Fruit fly (Drosophila melanogaster) whole organism, prepupa: ENCODE measurements around the gene CG5541.

Experiments
- Blimp-1 ChIP-seq: fragments of 200-800 bp; sonication (Bioruptor generic); optimal IDR thresholded peaks from 3 replicates; lab custom pipeline; 2017; ENCODE audit warnings: missing biosample characterization, missing genetic modification characterization, mild to moderate bottlenecking, moderate library complexity, missing genetic modification reagents
- CG10631 ChIP-seq: fragments of 200-800 bp; sonication (Bioruptor generic); optimal IDR thresholded peaks from 2 replicates; lab custom pipeline; 2016; ENCODE audit warnings: missing biosample characterization, missing genetic modification characterization
- CG10669 ChIP-seq: fragments of 200-800 bp; sonication (Bioruptor generic); optimal IDR thresholded peaks from 3 replicates; lab custom pipeline; 2018; ENCODE audit warnings: missing biosample characterization, mild to moderate bottlenecking, missing genetic modification characterization, moderate library complexity
- CG11294 ChIP-seq: fragments of 200-800 bp; sonication (Bioruptor generic); IDR thresholded peaks from 2 replicates; pipeline ENCODE4 v1.3.6; 2022; ENCODE audit warnings: missing biosample characterization, missing genetic modification characterization
- CG11762 ChIP-seq: fragments of 200-800 bp; sonication (Bioruptor generic); optimal IDR thresholded peaks from 3 replicates; lab custom pipeline; 2016; ENCODE audit warnings: missing biosample characterization, missing genetic modification characterization; ENCODE audit not compliant: insufficient read depth
- CG16779 ChIP-seq: fragments of 200-800 bp; sonication (Bioruptor generic); optimal IDR thresholded peaks from 3 replicates; lab custom pipeline; 2017; ENCODE audit warnings: missing biosample characterization, mild to moderate bottlenecking, missing genetic modification characterization
- CG3032 ChIP-seq: fragments of 200-800 bp; optimal IDR thresholded peaks from 2 replicates; lab custom pipeline; 2019; ENCODE audit warnings: missing biosample characterization, mild to moderate bottlenecking, missing genetic modification characterization, moderate library complexity
- CG31627 ChIP-seq: fragments of 200-800 bp; sonication (Bioruptor generic); optimal IDR thresholded peaks from 3 replicates; lab custom pipeline; 2016; ENCODE audit warnings: missing biosample characterization, missing genetic modification characterization
- CG32006 ChIP-seq: fragments of 200-800 bp; sonication (Bioruptor generic); optimal IDR thresholded peaks from 3 replicates; lab custom pipeline; 2017; ENCODE audit warnings: missing biosample characterization, mild to moderate bottlenecking, missing genetic modification characterization
- CG34406 ChIP-seq: fragments of 200-800 bp; sonication (Bioruptor generic); optimal IDR thresholded peaks from 3 replicates; lab custom pipeline; 2016; ENCODE audit warnings: missing biosample characterization, missing genetic modification characterization
- CG4318 ChIP-seq: fragments of 200-800 bp; sonication (Bioruptor generic); optimal IDR thresholded peaks from 3 replicates; lab custom pipeline; 2017; ENCODE audit warnings: missing biosample characterization, mild to moderate bottlenecking, missing genetic modification characterization
- CG6163 ChIP-seq: fragments of 200-800 bp; sonication (Bioruptor generic); IDR thresholded peaks from 3 replicates; pipeline ENCODE4 v1.3.6; 2022; ENCODE audit warnings: missing biosample characterization, missing genetic modification characterization
- CG6276 ChIP-seq: fragments of 200-800 bp; sonication (Bioruptor generic); optimal IDR thresholded peaks from 2 replicates; lab custom pipeline; 2017; ENCODE audit warnings: missing biosample characterization, mild to moderate bottlenecking, missing genetic modification characterization
- CG6808 ChIP-seq: fragments of 200-800 bp; sonication (Bioruptor generic); optimal IDR thresholded peaks from 3 replicates; lab custom pipeline; 2017; ENCODE audit warnings: missing biosample characterization, missing genetic modification characterization, mild to moderate bottlenecking, moderate library complexity, missing genetic modification reagents
- CG6854 ChIP-seq: fragments of 200-800 bp; sonication (Bioruptor generic); optimal IDR thresholded peaks from 2 replicates; lab custom pipeline; 2017; ENCODE audit warnings: missing biosample characterization, mild to moderate bottlenecking, missing genetic modification characterization
- CG7368 ChIP-seq: fragments of 200-800 bp; sonication (Bioruptor generic); optimal IDR thresholded peaks from 3 replicates; lab custom pipeline; 2016; ENCODE audit warnings: missing biosample characterization, missing genetic modification characterization
- CG8119 ChIP-seq: fragments of 200-800 bp; sonication (Bioruptor generic); IDR thresholded peaks from 3 replicates; pipeline ENCODE4 v1.3.6; 2022; ENCODE audit warnings: missing biosample characterization, missing genetic modification characterization
- CG8319 ChIP-seq: fragments of 200-800 bp; sonication (Bioruptor generic); optimal IDR thresholded peaks from 3 replicates; lab custom pipeline; 2016; ENCODE audit warnings: missing biosample characterization, missing genetic modification characterization
- CG8632 ChIP-seq: fragments of 200-800 bp; sonication (Bioruptor generic); optimal IDR thresholded peaks from 3 replicates; lab custom pipeline; 2016; ENCODE audit warnings: missing biosample characterization, missing genetic modification characterization
- Eip75B ChIP-seq: fragments of 200-800 bp; sonication (Bioruptor generic); optimal IDR thresholded peaks from 3 replicates; lab custom pipeline; 2016; ENCODE audit warnings: missing biosample characterization, missing genetic modification characterization
- Eip93F ChIP-seq: fragments of 200-800 bp; sonication (Bioruptor generic); optimal IDR thresholded peaks from 2 replicates; lab custom pipeline; 2016; ENCODE audit warnings: missing biosample characterization, mild to moderate bottlenecking, missing genetic modification characterization
- Ets21C ChIP-seq: fragments of 200-800 bp; sonication (Bioruptor generic); optimal IDR thresholded peaks from 3 replicates; lab custom pipeline; 2016; ENCODE audit warnings: missing biosample characterization, missing genetic modification characterization
- Ets96B ChIP-seq: fragments of 200-800 bp; optimal IDR thresholded peaks from 2 replicates; lab custom pipeline; 2019; ENCODE audit warnings: missing biosample characterization, mild to moderate bottlenecking, missing genetic modification characterization, moderate library complexity
- Gug ChIP-seq: fragments of 200-800 bp; sonication (Bioruptor generic); IDR thresholded peaks from 2 replicates; pipeline ENCODE4 v1.3.6; 2022; ENCODE audit warnings: missing biosample characterization, missing genetic modification characterization
- Hr39 ChIP-seq: fragments of 200-800 bp; sonication (Bioruptor generic); optimal IDR thresholded peaks from 2 replicates; lab custom pipeline; 2016; ENCODE audit warnings: missing biosample characterization, missing genetic modification characterization
- Lpt ChIP-seq: fragments of 200-800 bp; sonication (Bioruptor generic); optimal IDR thresholded peaks from 3 replicates; lab custom pipeline; 2016; ENCODE audit warnings: missing biosample characterization, missing genetic modification characterization
- OdsH ChIP-seq: fragments of 200-800 bp; sonication (Bioruptor generic); optimal IDR thresholded peaks from 3 replicates; lab custom pipeline; 2016; ENCODE audit warnings: missing biosample characterization, missing genetic modification characterization
- Smox ChIP-seq: fragments of 200-800 bp; sonication (Bioruptor generic); optimal IDR thresholded peaks from 3 replicates; lab custom pipeline; 2016; ENCODE audit warnings: missing biosample characterization, missing genetic modification characterization
- Sox102F ChIP-seq: fragments of 200-800 bp; sonication (Bioruptor generic); optimal IDR thresholded peaks from 2 replicates; lab custom pipeline; 2016; ENCODE audit warnings: missing biosample characterization, mild to moderate bottlenecking, missing genetic modification characterization
- Sox14 ChIP-seq: fragments of 200-800 bp; sonication (Bioruptor generic); optimal IDR thresholded peaks from 3 replicates; lab custom pipeline; 2016; ENCODE audit warnings: missing biosample characterization, missing genetic modification characterization
- Sox15 ChIP-seq: fragments of 200-800 bp; sonication (Bioruptor generic); optimal IDR thresholded peaks from 3 replicates; lab custom pipeline; 2016; ENCODE audit warnings: missing biosample characterization, missing genetic modification characterization
- acj6 ChIP-seq: fragments of 200-800 bp; sonication (Bioruptor generic); optimal IDR thresholded peaks from 3 replicates; lab custom pipeline; 2016; ENCODE audit warnings: missing biosample characterization, missing genetic modification characterization
- cyc ChIP-seq: fragments of 200-800 bp; sonication (Bioruptor generic); optimal IDR thresholded peaks from 3 replicates; lab custom pipeline; 2016; ENCODE audit warnings: missing biosample characterization, missing genetic modification characterization
- dac ChIP-seq: fragments of 200-800 bp; sonication (Bioruptor generic); optimal IDR thresholded peaks from 2 replicates; lab custom pipeline; 2017; ENCODE audit warnings: missing biosample characterization, mild to moderate bottlenecking, missing genetic modification characterization
- dsx ChIP-seq: fragments of 200-800 bp; optimal IDR thresholded peaks from 3 replicates; lab custom pipeline; 2019; ENCODE audit warnings: missing biosample characterization, mild to moderate bottlenecking, missing genetic modification characterization, moderate library complexity; ENCODE audit not compliant: poor library complexity, severe bottlenecking
- eg ChIP-seq: fragments of 200-800 bp; sonication (Bioruptor generic); IDR thresholded peaks from 3 replicates; pipeline ENCODE4 v1.3.6; 2022; ENCODE audit warnings: missing biosample characterization, missing genetic modification characterization
- fd85E ChIP-seq: fragments of 200-800 bp; sonication (Bioruptor generic); optimal IDR thresholded peaks from 3 replicates; lab custom pipeline; 2016; ENCODE audit warnings: missing biosample characterization, missing genetic modification characterization
- fkh ChIP-seq: fragments of 200-800 bp; sonication (Bioruptor generic); optimal IDR thresholded peaks from 3 replicates; lab custom pipeline; 2017; ENCODE audit warnings: missing biosample characterization, mild to moderate bottlenecking, missing genetic modification characterization, moderate library complexity
- lz ChIP-seq: fragments of 200-800 bp; sonication (Bioruptor generic); optimal IDR thresholded peaks from 3 replicates; lab custom pipeline; 2016; ENCODE audit warnings: missing biosample characterization, missing genetic modification characterization
- pdm3 ChIP-seq: fragments of 200-800 bp; sonication (Bioruptor generic); optimal IDR thresholded peaks from 3 replicates; lab custom pipeline; 2016; ENCODE audit warnings: missing biosample characterization, missing genetic modification characterization
- spab ChIP-seq: fragments of 200-800 bp; sonication (Bioruptor generic); optimal IDR thresholded peaks from 2 replicates; lab custom pipeline; 2017; ENCODE audit warnings: missing biosample characterization, mild to moderate bottlenecking, missing genetic modification characterization, missing genetic modification reagents
- ss ChIP-seq, 2 experiments: fragments of 200-800 bp; sonication (Bioruptor generic); optimal IDR thresholded peaks; 2 replicates in 1 of 2; 3 replicates in 1 of 2; lab custom pipeline; 2017 to 2018; ENCODE audit warnings: mild to moderate bottlenecking in 2 of 2, missing biosample characterization in 2 of 2, missing genetic modification characterization in 2 of 2, moderate library complexity in 1 of 2
- svp ChIP-seq: fragments of 200-800 bp; sonication (Bioruptor generic); peaks from one replicate; lab custom pipeline; 2016; ENCODE audit warnings: missing biosample characterization, missing genetic modification characterization
- topi ChIP-seq: fragments of 200-800 bp; sonication (Bioruptor generic); optimal IDR thresholded peaks from 3 replicates; lab custom pipeline; 2016; ENCODE audit warnings: missing biosample characterization, missing genetic modification characterization
- vri ChIP-seq: fragments of 200-800 bp; sonication (Bioruptor generic); optimal IDR thresholded peaks from 3 replicates; lab custom pipeline; 2016; ENCODE audit warnings: missing biosample characterization, mild to moderate bottlenecking, missing genetic modification characterization

The CG5541 gene

DNA sequence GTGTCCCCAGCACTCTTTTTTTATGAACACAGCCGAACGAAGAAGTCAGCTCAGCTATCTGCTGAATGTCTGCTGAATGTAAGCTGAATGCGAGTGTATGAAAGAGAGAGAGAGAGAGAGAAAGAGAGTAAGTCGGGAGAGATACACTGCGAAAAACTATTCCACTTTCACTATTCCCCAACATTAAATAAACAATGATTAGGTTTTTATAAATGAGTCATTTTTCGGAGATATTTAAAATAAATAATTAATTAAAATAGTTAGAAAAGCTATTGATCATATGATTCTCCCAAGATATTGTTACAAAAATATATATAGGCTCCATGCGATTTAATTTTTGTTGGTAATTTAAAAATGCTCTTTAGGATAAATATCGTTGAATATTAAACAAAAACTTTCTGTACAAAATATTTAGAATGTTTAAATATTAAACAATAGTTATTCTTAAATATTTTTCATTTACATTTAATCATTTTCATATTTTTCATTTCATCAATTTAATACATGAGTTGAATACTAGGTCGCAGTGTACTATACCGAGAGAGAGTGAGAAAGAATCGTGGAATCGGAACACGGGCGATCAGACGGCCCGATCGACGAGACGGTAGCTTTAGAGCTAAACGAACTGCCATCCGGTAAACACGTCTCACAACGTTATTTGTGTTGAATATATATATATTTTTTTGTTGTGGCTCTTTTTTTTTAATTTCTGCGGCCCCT lies 19.9 kb upstream of the CG5541 start, which contains the start of gene be (continued):
- TF ChIP-seq Gug (GFP tag; lab: Robert Waterston, UW): peak; percentile 36; the same call in 1 of the 2 replicates
- TF ChIP-seq CG31627 (GFP tag; lab: Kevin White, UChicago): no peak
- TF ChIP-seq spab: peak; percentile 49
- no peak for TF ChIP-seq lz (GFP tag; lab: Kevin White, UChicago)
- peak; percentile 54 for TF ChIP-seq CG6808 (GFP tag; lab: Kevin White, UChicago)
- no peak for TF ChIP-seq Ets21C (GFP tag; lab: Kevin White, UChicago)
- peak; percentile 75 for TF ChIP-seq CG8632 (GFP tag; lab: Kevin White, UChicago)
- no peak for TF ChIP-seq Hr39 (GFP tag; lab: Kevin White, UChicago)
- TF ChIP-seq eg: peak; percentile 43; the same call in 2 of the 3 replicates
- TF ChIP-seq svp (GFP tag; lab: Kevin White, UChicago): peak; percentile 76
- peak; percentile 55 for TF ChIP-seq CG6276 (GFP tag; lab: Kevin White, UChicago)
- TF ChIP-seq dsx: peak; percentile 59
- TF ChIP-seq CG11762 (GFP tag; lab: Kevin White, UChicago): peak; percentile 57
- no peak for TF ChIP-seq CG6854 (GFP tag; lab: Kevin White, UChicago)
- TF ChIP-seq Ets96B (tag; lab: Kevin White, UChicago): peak; percentile 76
- TF ChIP-seq CG7368 (GFP tag; lab: Kevin White, UChicago): no peak
- peak; percentile 32 for TF ChIP-seq pdm3 (GFP tag; lab: Kevin White, UChicago)
- TF ChIP-seq CG10631: peak; percentile 70
- peak; percentile 41 for TF ChIP-seq Eip93F
- peak; percentile 80 for TF ChIP-seq CG3032 (tag; lab: Kevin White, UChicago)
- TF ChIP-seq Smox (GFP tag; lab: Kevin White, UChicago): peak; percentile 16
- no peak for TF ChIP-seq fkh (GFP tag; lab: Kevin White, UChicago)
- TF ChIP-seq Lpt: no peak
- peak; percentile 64; the same call in 2 of the 3 replicates for TF ChIP-seq CG8119 (GFP tag; lab: Robert Waterston, UW)

DNA sequence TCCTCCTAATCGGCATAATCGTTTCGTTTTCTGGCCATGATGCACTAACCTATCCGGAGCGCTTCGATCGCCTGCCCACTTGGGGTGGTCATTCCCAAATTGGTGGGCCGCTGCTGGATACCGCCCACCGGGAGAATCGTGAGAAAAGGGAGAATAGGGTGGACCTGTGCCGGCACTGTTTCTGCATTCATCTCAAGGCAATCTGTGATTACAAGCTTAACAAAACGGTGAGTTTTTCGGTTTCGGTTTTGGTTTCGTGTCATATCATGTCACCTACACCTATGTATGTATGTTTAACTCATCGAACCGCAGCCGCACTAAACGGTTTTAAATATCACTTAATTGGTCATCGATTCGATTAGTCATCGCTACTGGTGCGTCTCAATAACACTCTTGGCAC lies 19.2 kb upstream of the CG5541 start:
- no peak for TF ChIP-seq Blimp-1
- no peak for TF ChIP-seq Lpt
- TF ChIP-seq CG32006 (GFP tag; lab: Kevin White, UChicago): no peak
- no peak for TF ChIP-seq acj6 (GFP tag; lab: Kevin White, UChicago)
- TF ChIP-seq cyc (GFP tag; lab: Kevin White, UChicago): no peak
- no peak for TF ChIP-seq Eip75B (GFP tag; lab: Kevin White, UChicago)
- TF ChIP-seq Sox102F (GFP tag; lab: Kevin White, UChicago): no peak
- no peak for TF ChIP-seq CG4318 (GFP tag; lab: Kevin White, UChicago)
- TF ChIP-seq, all 60 proteins: peak for 0

DNA sequence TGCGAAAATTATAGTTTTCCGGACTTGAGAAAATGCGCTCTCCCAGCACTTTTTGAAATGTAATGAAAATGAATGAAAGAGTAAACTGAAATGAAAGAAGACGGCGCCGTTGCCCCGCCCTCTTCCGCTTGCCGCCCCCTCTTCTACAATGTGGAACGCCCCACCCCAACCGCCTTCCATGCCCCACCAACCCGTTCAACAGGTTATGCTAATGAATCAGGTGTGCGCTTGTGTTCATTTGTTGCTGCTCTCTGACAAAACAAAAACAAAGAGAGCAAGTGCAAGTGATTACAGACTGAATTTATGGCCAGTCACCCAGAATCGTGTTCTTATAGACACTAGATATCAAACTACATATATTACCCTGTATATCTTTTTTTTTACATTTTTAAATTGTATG lies 18.2 kb upstream of the CG5541 start:
- no peak for TF ChIP-seq CG4318 (GFP tag; lab: Kevin White, UChicago)
- TF ChIP-seq CG6163 (GFP tag; lab: Robert Waterston, UW): peak; percentile 48; the same call in 2 of the 3 replicates
- TF ChIP-seq CG8119 (GFP tag; lab: Robert Waterston, UW): peak; percentile 52; the same call in 1 of the 3 replicates
- TF ChIP-seq CG34406 (GFP tag; lab: Kevin White, UChicago): no peak
- TF ChIP-seq OdsH (GFP tag; lab: Kevin White, UChicago): no peak
- TF ChIP-seq vri (GFP tag; lab: Kevin White, UChicago): no peak
- peak; percentile 16 for TF ChIP-seq Blimp-1
- no peak for TF ChIP-seq Sox15 (GFP tag; lab: Kevin White, UChicago)
- TF ChIP-seq CG10669 (GFP tag; lab: Kevin White, UChicago): no peak
- no peak for TF ChIP-seq dac (GFP tag; lab: Kevin White, UChicago)
- TF ChIP-seq CG11294 (GFP tag; lab: Robert Waterston, UW): no peak
- no peak for TF ChIP-seq CG6808 (GFP tag; lab: Kevin White, UChicago)
- TF ChIP-seq CG8319 (GFP tag; lab: Kevin White, UChicago): no peak
- no peak for TF ChIP-seq CG32006 (GFP tag; lab: Kevin White, UChicago)
- TF ChIP-seq Sox14 (GFP tag; lab: Kevin White, UChicago): no peak
- TF ChIP-seq Ets96B (tag; lab: Kevin White, UChicago): no peak
- TF ChIP-seq dsx: peak; percentile 55
- TF ChIP-seq fkh (GFP tag; lab: Kevin White, UChicago): no peak
- no peak for TF ChIP-seq fd85E (GFP tag; lab: Kevin White, UChicago)
- TF ChIP-seq Eip75B (GFP tag; lab: Kevin White, UChicago): no peak
- TF ChIP-seq ss (GFP tag; optimal IDR thresholded peaks at IDR 0.05; lab: Kevin White, UChicago): peak; percentile 12 to 50
- peak; percentile 32; the same call in 1 of the 3 replicates for TF ChIP-seq eg
- no peak for TF ChIP-seq Gug (GFP tag; lab: Robert Waterston, UW)
- TF ChIP-seq Eip93F: no peak
- TF ChIP-seq lz (GFP tag; lab: Kevin White, UChicago): no peak
- TF ChIP-seq topi (GFP tag; lab: Kevin White, UChicago): no peak
- TF ChIP-seq CG11762 (GFP tag; lab: Kevin White, UChicago): no peak
- no peak for TF ChIP-seq CG16779 (tag; lab: Kevin White, UChicago)
